Worm (Caenorhabditis elegans): Measurements from ENCODE around the gene F49C12.12.

F49C12.12 gene

ce11 chrIV:9336538-9337090 lies 15.7 kb upstream of the F49C12.12 start, which contains the start of gene T20D3.5:
Gene T20D3.5 (plus strand): TSS chrIV:9337040.
- TF ChIP-seq unc-62 (GFP tag; optimal IDR thresholded peaks at IDR 0.05) = no peak

- TF ChIP-seq zip-8 (tag; optimal IDR thresholded peaks at IDR 0.05) (no peak), ceh-43 (GFP tag; optimal IDR thresholded peaks at IDR 0.05) (no peak), mab-5 (tag; optimal IDR thresholded peaks at IDR 0.05) (no peak), M03D4.4 (tag; optimal IDR thresholded peaks at IDR 0.05) (no peak), lin-32 (GFP tag; optimal IDR thresholded peaks at IDR 0.05) (no peak), unc-39 (tag; optimal IDR thresholded peaks at IDR 0.05) (no peak), bed-3 (GFP tag; optimal IDR thresholded peaks at IDR 0.05) (no peak), ceh-39 (tag; optimal IDR thresholded peaks at IDR 0.05) (no peak), ceh-83 (GFP tag; optimal IDR thresholded peaks at IDR 0.05) (no peak), nhr-12 (tag; optimal IDR thresholded peaks at IDR 0.05) (no peak), unc-62 (GFP tag; optimal IDR thresholded peaks at IDR 0.05) (no peak), flh-1 (GFP tag; optimal IDR thresholded peaks at IDR 0.05) (no peak), elt-1 (tag; optimal IDR thresholded peaks at IDR 0.05; ENCODE audit: borderline replicate concordance, insufficient read depth) (no peak), sptf-1 (tag; optimal IDR thresholded peaks at IDR 0.05) (no peak)
Observed at ce11 chrIV:9335552-9336251, 14.8 kb upstream of the F49C12.12 start, which contains the start of the genes coa-4 and T20D3.14. Gene coa-4 (minus strand): TSS chrIV:9335602. Gene T20D3.14 (minus strand): TSS chrIV:9335909.

- TF ChIP-seq ces-1 (GFP tag; optimal IDR thresholded peaks at IDR 0.05) (no peak), mab-5 (tag; optimal IDR thresholded peaks at IDR 0.05) (no peak), M03D4.4 (tag; optimal IDR thresholded peaks at IDR 0.05) (no peak), zip-8 (tag; optimal IDR thresholded peaks at IDR 0.05) (no peak)
Observed at ce11 chrIV:9333007-9333406, 12.1 kb upstream of the F49C12.12 start.

ce11 chrIV:9330755-9331154 lies 9.9 kb upstream of the F49C12.12 start, which contains the start of gene nspg-7.1:
Gene nspg-7.1 (minus strand): TSS chrIV:9330855.
- TF ChIP-seq zip-8 (tag; optimal IDR thresholded peaks at IDR 0.05) = no peak

ce11 chrIV:9327706-9328105 lies 6.8 kb upstream of the F49C12.12 start, which contains the start of gene clec-183:
Gene clec-183 (plus strand): TSS chrIV:9328006.
- TF ChIP-seq pha-4 (tag; optimal IDR thresholded peaks at IDR 0.05) (no peak), tbx-8 (GFP tag; optimal IDR thresholded peaks at IDR 0.05) (no peak), ham-2 (GFP tag; optimal IDR thresholded peaks at IDR 0.05) (no peak), zip-8 (tag; optimal IDR thresholded peaks at IDR 0.05) (no peak), nhr-2 (tag; optimal IDR thresholded peaks at IDR 0.05) (no peak), elt-3 (tag; optimal IDR thresholded peaks at IDR 0.05) (no peak)

- TF ChIP-seq mep-1 (tag; optimal IDR thresholded peaks at IDR 0.05) (no peak), tbx-8 (GFP tag; optimal IDR thresholded peaks at IDR 0.05) (no peak), elt-3 (tag; optimal IDR thresholded peaks at IDR 0.05) (no peak), ztf-11 (tag; optimal IDR thresholded peaks at IDR 0.05) (no peak), M03D4.4 (tag; optimal IDR thresholded peaks at IDR 0.05) (no peak), elt-1 (tag; optimal IDR thresholded peaks at IDR 0.05; ENCODE audit: borderline replicate concordance, insufficient read depth) (no peak), mab-5 (tag; optimal IDR thresholded peaks at IDR 0.05) (no peak), mls-2 (tag; optimal IDR thresholded peaks at IDR 0.05) (no peak), nhr-28 (tag; optimal IDR thresholded peaks at IDR 0.05) (no peak), zip-8 (tag; optimal IDR thresholded peaks at IDR 0.05) (no peak), nhr-237 (tag; optimal IDR thresholded peaks at IDR 0.05) (no peak), lin-32 (GFP tag; optimal IDR thresholded peaks at IDR 0.05) (no peak), hlh-1 (tag; optimal IDR thresholded peaks at IDR 0.05) (no peak), blmp-1 (tag; optimal IDR thresholded peaks at IDR 0.05) (no peak), ceh-39 (tag; optimal IDR thresholded peaks at IDR 0.05) (no peak), ceh-43 (GFP tag; optimal IDR thresholded peaks at IDR 0.05) (no peak), unc-39 (tag; optimal IDR thresholded peaks at IDR 0.05) (no peak)
Observed at ce11 chrIV:9323989-9324506, 3.2 kb upstream of the F49C12.12 start, which contains the start of the genes nspg-11 and F49C12.15. Gene nspg-11 (minus strand): TSS chrIV:9324089. Gene F49C12.15 (plus strand): TSS chrIV:9324456.
